Worm (Caenorhabditis elegans): ENCODE results near the gene ZK1320.9.

ce11 chrII:9703601-9704000 lies 17.1 kb upstream of the ZK1320.9 start, which contains the start of gene mop-25.2:
- TF ChIP-seq ceh-13 (GFP tag; optimal IDR thresholded peaks at IDR 0.05) (no peak), aly-1 (tag; optimal IDR thresholded peaks at IDR 0.05) (no peak), tbx-37 (GFP tag; conservative IDR thresholded peaks at IDR 0.05) (no peak), hmbx-1 (tag; optimal IDR thresholded peaks at IDR 0.05) (no peak), ama-1 (optimal IDR thresholded peaks at IDR 0.05) (no peak), B0310.2 (tag; optimal IDR thresholded peaks at IDR 0.05) (no peak), F13C5.2 (tag; optimal IDR thresholded peaks at IDR 0.05) (no peak), pes-1 (GFP tag; IDR thresholded peaks at IDR 0.05) (no peak), ets-7 (tag; optimal IDR thresholded peaks at IDR 0.05) (no peak), sea-1 (GFP tag; conservative IDR thresholded peaks at IDR 0.05) (no peak)
